Worm (Caenorhabditis elegans): ENCODE results near the gene pqn-48.

DNA sequence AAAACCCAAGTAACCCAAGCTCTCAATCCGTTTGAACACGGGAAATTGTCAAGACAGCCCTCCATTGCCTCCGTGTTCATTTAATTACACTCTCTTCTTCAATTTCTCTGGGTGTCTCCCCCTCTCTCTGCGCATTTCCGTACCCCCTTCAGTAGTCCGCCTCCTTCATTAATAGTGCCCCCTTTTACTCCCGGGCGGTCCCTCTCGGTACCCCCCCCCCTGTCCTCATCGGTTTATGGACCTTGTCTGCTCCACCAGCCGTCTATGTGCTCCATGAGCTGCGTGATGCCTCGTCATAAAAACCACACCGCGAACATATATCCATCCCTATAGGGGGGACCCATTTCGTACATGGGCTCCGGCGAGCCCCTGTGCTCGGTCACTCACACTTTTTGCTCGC lies 39.1 kb upstream of the pqn-48 start:
- TF ChIP-seq nhr-11 (tag; optimal IDR thresholded peaks at IDR 0.05) (no peak), snpc-4 (tag; optimal IDR thresholded peaks at IDR 0.05) (no peak), F13H6.1 (tag; optimal IDR thresholded peaks at IDR 0.05) (no peak)

All from whole organism, L2 larva.